Worm (Caenorhabditis elegans) whole organism, L4 larva: ENCODE data around the gene ykt-6.
A peak's percentile ranks its signal among the peaks of the same experiment; 100 is the strongest.

Source experiments
- D1046.2 ChIP-seq: fragments of 200-800 bp; sonication (Bioruptor generic); IDR thresholded peaks from 2 replicates; pipeline ENCODE4 v1.3.6; 2022; ENCODE audit warnings: missing genetic modification characterization, missing compliant biosample characterization
- F26F4.8 ChIP-seq: fragments of 200-800 bp; sonication (Bioruptor generic); conservative IDR thresholded peaks from 2 replicates; pipeline ENCODE4 v1.3.6; 2022; ENCODE audit warnings: missing genetic modification characterization, missing compliant biosample characterization
- R02D3.7 ChIP-seq: fragments of 150-350 bp; sonication (generic microtip); optimal IDR thresholded peaks from 3 replicates; lab custom pipeline; 2014; ENCODE audit warnings: missing biosample characterization, missing genetic modification characterization
- T20F7.1 ChIP-seq: fragments of 200-800 bp; sonication (Bioruptor generic); optimal IDR thresholded peaks from 2 replicates; lab custom pipeline; 2018; ENCODE audit warnings: mild to moderate bottlenecking, missing genetic modification characterization, missing compliant biosample characterization
- Y5F2A.4 ChIP-seq: fragments of 200-800 bp; sonication (Bioruptor generic); optimal IDR thresholded peaks from 2 replicates; lab custom pipeline; 2018; ENCODE audit warnings: mild to moderate bottlenecking, missing genetic modification characterization, missing compliant biosample characterization
- ZK546.5 ChIP-seq, 2 experiments: sonication (generic microtip); optimal IDR thresholded peaks; 2 replicates each; lab custom pipeline; 2017; ENCODE audit warnings: missing biosample characterization in 2 of 2, missing genetic modification characterization in 2 of 2
- ceh-28 ChIP-seq: fragments of 150-350 bp; optimal IDR thresholded peaks from 2 replicates; lab custom pipeline; 2014; ENCODE audit warnings: missing biosample characterization, missing genetic modification reagents, missing genetic modification characterization
- ces-1 ChIP-seq: fragments of 150-350 bp; sonication (generic microtip); optimal IDR thresholded peaks from 4 replicates; lab custom pipeline; 2014; ENCODE audit warnings: missing biosample characterization, missing genetic modification reagents, missing genetic modification characterization
- daf-16 ChIP-seq, 3 experiments: sonication (generic microtip); optimal IDR thresholded peaks; 2 replicates each; lab custom pipeline; 2016 to 2017; ENCODE audit warnings: missing genetic modification characterization in 3 of 3, missing genetic modification reagents in 3 of 3, mild to moderate bottlenecking in 2 of 3, missing compliant biosample characterization in 2 of 3, missing biosample characterization in 1 of 3, moderate library complexity in 1 of 3
- dmd-6 ChIP-seq: fragments of 200-800 bp; sonication (Bioruptor generic); IDR thresholded peaks from 2 replicates; pipeline ENCODE4 v1.3.6; 2022; ENCODE audit warnings: missing genetic modification reagents, missing genetic modification characterization, missing compliant biosample characterization
- fkh-10 ChIP-seq: fragments of 150-350 bp; optimal IDR thresholded peaks from 2 replicates; lab custom pipeline; 2014; ENCODE audit warnings: missing biosample characterization, missing genetic modification reagents, missing genetic modification characterization
- hlh-30 ChIP-seq: sonication (generic microtip); optimal IDR thresholded peaks from 2 replicates; lab custom pipeline; 2017; ENCODE audit warnings: antibody characterized with exemption, mild to moderate bottlenecking, missing genetic modification characterization, missing compliant biosample characterization; ENCODE audit not compliant: insufficient read depth
- lin-1 ChIP-seq: fragments of 200-800 bp; sonication (Bioruptor generic); IDR thresholded peaks from 2 replicates; pipeline ENCODE4 v1.3.6; 2022; ENCODE audit warnings: missing genetic modification reagents, missing genetic modification characterization, missing compliant biosample characterization
- lin-15B ChIP-seq: fragments of 150-350 bp; sonication (generic microtip); optimal IDR thresholded peaks from 3 replicates; lab custom pipeline; 2014; ENCODE audit warnings: missing biosample characterization, missing genetic modification characterization
- madf-5 ChIP-seq, 2 experiments: fragments of 200-800 bp; sonication (Bioruptor generic); IDR thresholded peaks; 2 replicates each; pipeline ENCODE4 v1.3.6; 2022; ENCODE audit warnings: missing compliant biosample characterization in 2 of 2, missing genetic modification characterization in 2 of 2
- mdt-29 ChIP-seq: fragments of 200-800 bp; sonication (Bioruptor generic); IDR thresholded peaks from 2 replicates; pipeline ENCODE4 v1.3.6; 2022; ENCODE audit warnings: missing genetic modification reagents, missing genetic modification characterization, missing compliant biosample characterization
- mep-1 ChIP-seq: fragments of 150-350 bp; sonication (generic microtip); optimal IDR thresholded peaks from 3 replicates; lab custom pipeline; 2014; ENCODE audit warnings: missing biosample characterization, missing genetic modification characterization
- nhr-28 ChIP-seq: fragments of 150-350 bp; optimal IDR thresholded peaks from 2 replicates; lab custom pipeline; 2014; ENCODE audit warnings: missing biosample characterization, missing genetic modification characterization
- nhr-42 ChIP-seq: fragments of 200-800 bp; sonication (Bioruptor generic); IDR thresholded peaks from 2 replicates; pipeline ENCODE4 v1.3.6; 2022; ENCODE audit warnings: missing genetic modification characterization, missing compliant biosample characterization
- nhr-6 ChIP-seq: fragments of 150-350 bp; optimal IDR thresholded peaks from 2 replicates; lab custom pipeline; 2014; ENCODE audit warnings: missing biosample characterization, missing genetic modification characterization
- pha-4 ChIP-seq, 2 experiments: fragments of 150-350 bp in 1 of 2; fragments of 200-800 bp in 1 of 2; sonication (Bioruptor generic) in 1 of 2; IDR thresholded peaks in 1 of 2; optimal IDR thresholded peaks in 1 of 2; 2 replicates each; pipeline versions ENCODE4 v1.3.6 to Lab custom; 2014 to 2022; ENCODE audit warnings: missing genetic modification characterization in 2 of 2, missing genetic modification reagents in 2 of 2, missing biosample characterization in 1 of 2, missing compliant biosample characterization in 1 of 2
- skn-1 ChIP-seq: fragments of 150-350 bp; optimal IDR thresholded peaks from 2 replicates; lab custom pipeline; 2014; ENCODE audit warnings: missing biosample characterization, missing genetic modification characterization
- unc-130 ChIP-seq: sonication (generic microtip); optimal IDR thresholded peaks from 2 replicates; lab custom pipeline; 2016; ENCODE audit warnings: missing genetic modification reagents, missing genetic modification characterization, missing compliant biosample characterization
- unc-62 ChIP-seq, 3 experiments: fragments of 150-350 bp in 1 of 3; sonication (generic microtip); optimal IDR thresholded peaks in 2 of 3; peaks in 1 of 3; 1 replicate in 1 of 3; 2 replicates in 2 of 3; lab custom pipeline; 2014 to 2017; ENCODE audit warnings: missing biosample characterization in 3 of 3, missing genetic modification characterization in 3 of 3, missing genetic modification reagents in 3 of 3, missing genotype in 1 of 3
- zip-11 ChIP-seq: fragments of 200-800 bp; sonication (Bioruptor generic); IDR thresholded peaks from 2 replicates; pipeline ENCODE4 v1.3.6; 2022; ENCODE audit warnings: missing genetic modification characterization, missing compliant biosample characterization

ykt-6 gene

DNA sequence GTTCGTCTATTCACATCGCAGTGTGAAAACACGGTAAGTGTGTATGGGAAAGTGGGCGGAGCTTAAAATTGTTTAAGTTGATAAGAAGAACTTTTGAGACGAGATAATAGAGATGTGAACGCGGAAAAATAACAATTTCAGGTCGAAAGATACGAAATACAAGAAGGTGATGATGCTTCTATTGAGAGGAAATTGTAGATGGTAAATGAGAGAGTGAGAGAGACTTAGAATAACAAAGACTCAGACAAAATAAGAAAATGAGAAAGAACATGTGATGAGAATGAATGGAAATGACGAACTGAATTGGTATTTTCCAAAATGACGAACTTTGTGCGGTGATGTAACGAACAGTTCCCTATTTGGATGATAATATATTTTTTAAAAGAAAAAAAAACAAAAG lies 16.3 kb downstream of the ykt-6 start:
- TF ChIP-seq daf-16 (GFP tag; optimal IDR thresholded peaks at IDR 0.05; lab: Kevin White, UChicago), result no peak
- TF ChIP-seq daf-16 (tag; optimal IDR thresholded peaks at IDR 0.05; lab: Kevin White, UChicago), result peak; percentile 40
- no peak for TF ChIP-seq ZK546.5 (tag; optimal IDR thresholded peaks at IDR 0.05; lab: Kevin White, UChicago)
- TF ChIP-seq F26F4.8 (GFP tag; lab: Robert Waterston, UW), result no peak
- TF ChIP-seq skn-1 (tag; lab: Kevin White, UChicago), result no peak
- no peak for TF ChIP-seq pha-4 (GFP tag; IDR thresholded peaks at IDR 0.05; lab: Robert Waterston, UW)
- no peak for TF ChIP-seq pha-4 (tag; optimal IDR thresholded peaks at IDR 0.05; lab: Kevin White, UChicago)
- TF ChIP-seq hlh-30 (tag; lab: Kevin White, UChicago), result peak; percentile 23
- TF ChIP-seq mep-1 (tag; lab: Kevin White, UChicago), result peak; percentile 39
- TF ChIP-seq D1046.2 (GFP tag; lab: Robert Waterston, UW), result no peak
- TF ChIP-seq Y5F2A.4 (GFP tag; lab: Kevin White, UChicago), result no peak
- TF ChIP-seq nhr-28 (tag; lab: Kevin White, UChicago), result peak; percentile 54
- peak; percentile 7 for TF ChIP-seq nhr-6 (tag; lab: Kevin White, UChicago)
- no peak for TF ChIP-seq mdt-29 (GFP tag; lab: Robert Waterston, UW)
- peak; percentile 35; the same call in 1 of the 2 replicates for TF ChIP-seq dmd-6 (GFP tag; lab: Robert Waterston, UW)

DNA sequence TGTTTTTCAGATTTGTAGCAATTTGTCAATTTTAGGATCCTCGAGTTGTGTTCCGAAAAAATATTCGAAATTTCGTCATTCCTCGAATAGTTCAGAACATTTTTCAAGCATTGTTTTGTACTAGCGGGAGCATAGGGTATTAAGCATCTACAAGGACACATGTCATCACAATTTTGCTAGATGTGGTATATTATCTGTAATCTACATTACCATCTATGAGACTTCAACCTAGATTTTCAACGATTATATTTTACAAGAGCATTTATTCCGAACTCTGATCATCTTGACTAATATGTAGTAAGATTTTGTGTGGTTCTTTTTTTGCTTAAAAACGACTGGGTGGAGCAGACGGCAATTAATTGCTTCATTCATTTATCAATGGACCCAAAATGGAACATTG lies 24.4 kb downstream of the ykt-6 start:
- no peak for TF ChIP-seq lin-15B (tag; lab: Kevin White, UChicago)
- peak in 1 of 2 experiments; percentile 92 for TF ChIP-seq unc-62 (GFP tag; optimal IDR thresholded peaks at IDR 0.05 in 1 of 2; lab: Kevin White, UChicago)
- TF ChIP-seq unc-62 (tag; optimal IDR thresholded peaks at IDR 0.05; lab: Kevin White, UChicago), result no peak
- no peak for TF ChIP-seq R02D3.7
- no peak for TF ChIP-seq T20F7.1

DNA sequence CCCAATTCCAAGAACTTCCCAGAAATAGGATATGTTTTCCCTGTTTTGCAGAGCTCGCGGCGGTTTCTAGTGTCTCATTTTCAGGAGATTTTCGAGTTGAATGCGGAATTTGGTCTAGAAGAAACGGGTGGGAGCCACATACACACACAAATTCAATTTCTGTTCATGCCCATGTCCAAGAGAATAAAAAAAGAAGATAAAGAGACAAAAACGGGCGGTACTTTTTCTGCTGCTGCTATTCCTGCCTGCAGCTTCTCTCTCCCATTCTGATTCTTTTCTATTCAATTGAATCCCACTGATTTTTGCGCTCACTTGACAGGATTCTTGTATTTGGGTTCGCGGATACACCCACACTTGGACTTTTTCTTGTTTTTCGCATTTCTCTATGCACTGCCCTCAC lies 24.8 kb downstream of the ykt-6 start:
- TF ChIP-seq ceh-28 (tag; lab: Kevin White, UChicago) (no peak), ces-1 (GFP tag; lab: Kevin White, UChicago) (peak; percentile 31)

DNA sequence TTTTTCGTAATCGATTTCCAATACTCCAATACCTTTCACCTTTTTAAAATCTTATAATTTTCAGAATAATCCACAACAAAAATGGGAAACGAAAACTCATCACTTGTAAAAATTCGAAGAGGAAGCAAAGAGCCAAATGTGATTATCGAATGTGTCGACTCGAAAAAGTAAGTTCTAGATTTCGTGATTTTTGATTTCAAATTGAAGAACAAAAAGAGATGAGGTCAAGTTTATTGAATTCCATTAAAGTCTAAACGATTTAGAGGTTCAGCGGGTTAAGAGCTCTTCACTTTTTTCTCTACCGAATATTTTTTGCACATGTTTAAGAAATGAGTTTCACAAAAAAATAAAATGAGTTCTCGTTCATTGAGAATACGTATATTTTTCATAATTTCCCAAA lies 28.5 kb downstream of the ykt-6 start, which contains the start of gene B0361.4:
B0361.4 (plus strand) TSS at position 61 of the 400 bp plus-strand sequence.
- TF ChIP-seq ces-1 (GFP tag; lab: Kevin White, UChicago), result peak; percentile 10
- no peak for TF ChIP-seq ceh-28 (tag; lab: Kevin White, UChicago)
- TF ChIP-seq lin-1 (GFP tag; lab: Robert Waterston, UW), result no peak
- TF ChIP-seq fkh-10 (GFP tag; lab: Kevin White, UChicago), result peak; percentile 71
- TF ChIP-seq zip-11 (GFP tag; lab: Robert Waterston, UW), result no peak

DNA sequence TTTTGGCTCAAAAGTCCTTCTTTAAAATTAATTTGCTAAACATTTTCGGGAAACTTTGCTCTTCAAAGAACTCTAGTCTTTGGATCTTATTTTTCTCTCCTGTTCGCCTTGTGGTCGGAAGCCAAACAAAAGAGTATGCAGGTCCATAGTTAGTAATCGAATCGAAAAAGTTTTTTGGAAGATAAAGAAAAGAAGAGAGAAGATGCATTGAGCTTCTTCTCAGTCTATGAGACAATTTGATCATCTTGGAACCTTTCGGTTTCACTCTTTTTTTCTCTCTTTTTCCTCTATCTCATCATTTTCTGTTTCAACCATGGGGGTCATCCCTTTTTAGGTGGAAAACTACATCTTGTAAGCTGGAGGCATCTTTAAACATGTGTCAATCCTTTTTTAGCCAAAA lies 33.7 kb downstream of the ykt-6 start:
- TF ChIP-seq fkh-10 (GFP tag; lab: Kevin White, UChicago) (peak; percentile 91), ces-1 (GFP tag; lab: Kevin White, UChicago) (peak; percentile 80), unc-130 (GFP tag; lab: Kevin White, UChicago) (no peak)

DNA sequence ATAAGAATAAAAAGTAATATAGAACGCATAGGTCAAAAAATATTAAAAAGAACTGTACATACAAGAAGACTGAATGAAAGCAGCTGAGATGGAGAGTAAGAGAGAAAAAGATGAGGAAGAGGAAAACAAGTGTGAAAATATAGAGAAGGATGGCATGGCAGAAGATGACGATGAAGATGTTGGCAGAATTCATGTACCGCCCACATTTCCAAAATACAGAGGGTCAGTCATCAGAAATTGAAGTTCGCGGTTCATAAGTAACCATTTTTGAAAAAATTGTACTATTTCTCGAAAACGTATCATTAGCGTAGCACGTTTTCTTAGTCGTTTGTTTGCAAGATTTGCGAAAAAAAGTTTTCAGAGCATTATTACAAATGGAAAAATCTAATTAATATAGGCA lies 39.7 kb downstream of the ykt-6 start, which contains the start of gene zmp-6:
zmp-6 (minus strand) TSS at position 101 of the 400 bp plus-strand sequence.
- TF ChIP-seq madf-5 (GFP tag; IDR thresholded peaks at IDR 0.05; lab: Robert Waterston, UW), result no peak
- peak in 1 of 2 experiments; percentile 44 for TF ChIP-seq unc-62 (GFP tag; optimal IDR thresholded peaks at IDR 0.05 in 1 of 2; lab: Kevin White, UChicago)
- no peak for TF ChIP-seq unc-62 (tag; optimal IDR thresholded peaks at IDR 0.05; lab: Kevin White, UChicago)
- TF ChIP-seq ces-1 (GFP tag; lab: Kevin White, UChicago), result no peak

DNA sequence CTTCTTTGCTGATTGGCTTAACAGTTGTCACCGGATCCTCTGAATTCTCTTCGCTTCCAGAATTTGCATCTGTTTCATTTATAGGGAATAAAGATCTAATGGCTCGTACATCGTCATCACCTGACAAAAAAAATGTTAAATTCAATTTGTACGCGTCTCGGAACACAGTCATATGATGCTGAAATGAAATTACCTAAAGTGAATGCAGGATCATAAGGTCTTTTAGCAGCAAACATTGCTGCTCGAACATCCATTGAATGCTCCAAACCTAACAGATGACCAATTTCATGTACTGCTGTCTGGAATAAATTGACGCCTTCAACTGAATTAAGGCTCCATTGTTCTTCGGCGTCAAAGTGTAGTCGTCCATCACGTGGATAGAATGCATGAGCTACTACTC lies 41.0 kb downstream of the ykt-6 start:
- TF ChIP-seq nhr-6 (tag; lab: Kevin White, UChicago) (no peak), nhr-42 (no peak), fkh-10 (GFP tag; lab: Kevin White, UChicago) (peak; percentile 64), ces-1 (GFP tag; lab: Kevin White, UChicago) (peak; percentile 59), nhr-28 (tag; lab: Kevin White, UChicago) (no peak)
